Fruit fly (Drosophila melanogaster) whole organism, embryonic: Measurements from ENCODE around the gene CG32161.

Source experiments
- Blimp-1 ChIP-seq: fragments of 200-800 bp; sonication (Bioruptor generic); optimal IDR thresholded peaks from 3 replicates; lab custom pipeline; 2018; ENCODE audit warnings: missing biosample characterization, missing genetic modification characterization, mild to moderate bottlenecking, moderate library complexity, missing genetic modification reagents
- BtbVII ChIP-seq: fragments of 200-800 bp; sonication (Bioruptor generic); optimal IDR thresholded peaks from 3 replicates; lab custom pipeline; 2017; ENCODE audit warnings: missing biosample characterization, mild to moderate bottlenecking, missing genetic modification characterization
- CG11093 ChIP-seq: fragments of 200-800 bp; sonication (Bioruptor generic); IDR thresholded peaks from 3 replicates; pipeline ENCODE4 v1.3.6; 2022; ENCODE audit warnings: missing biosample characterization, missing genetic modification characterization
- CG12299 ChIP-seq: fragments of 200-800 bp; sonication (Bioruptor generic); optimal IDR thresholded peaks from 2 replicates; lab custom pipeline; 2018; ENCODE audit warnings: missing biosample characterization, mild to moderate bottlenecking, missing genetic modification characterization
- CG12659 ChIP-seq: fragments of 200-800 bp; sonication (Bioruptor generic); optimal IDR thresholded peaks from 3 replicates; lab custom pipeline; 2017; ENCODE audit warnings: mild to moderate bottlenecking, missing biosample characterization, missing genetic modification reagents, missing genetic modification characterization
- CG12942 ChIP-seq: fragments of 200-800 bp; sonication (Bioruptor generic); optimal IDR thresholded peaks from 3 replicates; lab custom pipeline; 2016; ENCODE audit warnings: missing biosample characterization, missing genetic modification characterization
- CG13424 ChIP-seq: fragments of 200-800 bp; sonication (Bioruptor generic); optimal IDR thresholded peaks from 2 replicates; lab custom pipeline; 2019; ENCODE audit warnings: missing biosample characterization, mild to moderate bottlenecking, missing genetic modification characterization, moderate library complexity
- CG13624 ChIP-seq: fragments of 200-800 bp; sonication (Bioruptor generic); optimal IDR thresholded peaks from 2 replicates; lab custom pipeline; 2016; ENCODE audit warnings: missing biosample characterization, missing genetic modification characterization
- CG14710 ChIP-seq: fragments of 200-800 bp; sonication (Bioruptor generic); optimal IDR thresholded peaks from 3 replicates; lab custom pipeline; 2019; ENCODE audit warnings: missing biosample characterization, mild to moderate bottlenecking, missing genetic modification characterization, moderate library complexity
- CG15011 ChIP-seq: fragments of 200-800 bp; sonication (Bioruptor generic); optimal IDR thresholded peaks from 3 replicates; lab custom pipeline; 2018; ENCODE audit warnings: missing biosample characterization, mild to moderate bottlenecking, missing genetic modification characterization
- CG15696 ChIP-seq: fragments of 200-800 bp; sonication (Bioruptor generic); optimal IDR thresholded peaks from 2 replicates; lab custom pipeline; 2019; ENCODE audit warnings: missing biosample characterization, mild to moderate bottlenecking, missing genetic modification characterization, moderate library complexity
- CG16815 ChIP-seq: fragments of 200-800 bp; sonication (Bioruptor generic); optimal IDR thresholded peaks from 3 replicates; lab custom pipeline; 2017; ENCODE audit warnings: missing biosample characterization, mild to moderate bottlenecking, missing genetic modification characterization
- CG17359 ChIP-seq: fragments of 200-800 bp; sonication (Bioruptor generic); optimal IDR thresholded peaks from 3 replicates; lab custom pipeline; 2018; ENCODE audit warnings: missing biosample characterization, mild to moderate bottlenecking, missing genetic modification characterization, moderate library complexity
- CG17612 ChIP-seq: fragments of 200-800 bp; sonication (Bioruptor generic); IDR thresholded peaks from 2 replicates; pipeline ENCODE4 v1.3.6; 2022; ENCODE audit warnings: missing biosample characterization, missing genetic modification characterization
- CG17829 ChIP-seq: fragments of 200-800 bp; optimal IDR thresholded peaks from 2 replicates; lab custom pipeline; 2019; ENCODE audit warnings: missing biosample characterization, mild to moderate bottlenecking, missing genetic modification characterization, moderate library complexity
- CG18764 ChIP-seq: fragments of 200-800 bp; sonication (Bioruptor generic); optimal IDR thresholded peaks from 3 replicates; lab custom pipeline; 2016; ENCODE audit warnings: missing biosample characterization, missing genetic modification characterization
- CG2875 ChIP-seq: fragments of 200-800 bp; sonication (Bioruptor generic); optimal IDR thresholded peaks from 2 replicates; lab custom pipeline; 2017; ENCODE audit warnings: missing biosample characterization, mild to moderate bottlenecking, missing genetic modification characterization, missing genetic modification reagents
- CG3281 ChIP-seq: fragments of 200-800 bp; sonication (Bioruptor generic); optimal IDR thresholded peaks from 3 replicates; lab custom pipeline; 2017; ENCODE audit warnings: missing biosample characterization, mild to moderate bottlenecking, missing genetic modification characterization
- CG3726 ChIP-seq: fragments of 200-800 bp; sonication (Bioruptor generic); IDR thresholded peaks from 3 replicates; pipeline ENCODE4, ENCODE4 v1.3.6; 2022; ENCODE audit warnings: missing biosample characterization, missing genetic modification characterization
- CG42726 ChIP-seq: fragments of 200-800 bp; sonication (Bioruptor generic); IDR thresholded peaks from 2 replicates; pipeline ENCODE4 v1.3.6; 2022; ENCODE audit warnings: missing biosample characterization, missing genetic modification characterization; ENCODE audit not compliant: partially characterized antibody
- CG4328 ChIP-seq: fragments of 200-800 bp; sonication (Bioruptor generic); optimal IDR thresholded peaks from 3 replicates; lab custom pipeline; 2017; ENCODE audit warnings: missing biosample characterization, missing genetic modification reagents, missing genetic modification characterization
- CG4424 ChIP-seq: fragments of 200-800 bp; sonication (Bioruptor generic); optimal IDR thresholded peaks from 3 replicates; lab custom pipeline; 2016; ENCODE audit warnings: missing biosample characterization, missing genetic modification characterization
- CG6254 ChIP-seq: fragments of 200-800 bp; sonication (Bioruptor generic); optimal IDR thresholded peaks from 3 replicates; lab custom pipeline; 2017; ENCODE audit warnings: mild to moderate bottlenecking, missing biosample characterization, missing genetic modification reagents, missing genetic modification characterization
- CG6654 ChIP-seq: fragments of 200-800 bp; sonication (Bioruptor generic); optimal IDR thresholded peaks from 2 replicates; lab custom pipeline; 2017; ENCODE audit warnings: missing biosample characterization, mild to moderate bottlenecking, missing genetic modification characterization
- CG6765 ChIP-seq: fragments of 200-800 bp; sonication (Bioruptor generic); optimal IDR thresholded peaks from 3 replicates; lab custom pipeline; 2017; ENCODE audit warnings: missing biosample characterization, mild to moderate bottlenecking, missing genetic modification characterization
- CG7963 ChIP-seq: fragments of 200-800 bp; sonication (Bioruptor generic); IDR thresholded peaks from 3 replicates; pipeline ENCODE4 v1.3.6; 2022; ENCODE audit warnings: missing biosample characterization, missing genetic modification characterization; ENCODE audit not compliant: partially characterized antibody
- CG8924 ChIP-seq: fragments of 200-800 bp; optimal IDR thresholded peaks from 3 replicates; lab custom pipeline; 2019; ENCODE audit warnings: missing biosample characterization, mild to moderate bottlenecking, missing genetic modification characterization, moderate library complexity
- Eip74EF ChIP-seq, 2 experiments: fragments of 200-800 bp in 1 of 2; fragments of >200 bp in 1 of 2; sonication (Bioruptor generic) in 1 of 2; optimal IDR thresholded peaks; 2 replicates each; lab custom pipeline; 2017 to 2019; ENCODE audit warnings: missing biosample characterization in 2 of 2, missing genetic modification characterization in 2 of 2, mild to moderate bottlenecking in 1 of 2, moderate library complexity in 1 of 2
- Fer1 ChIP-seq: fragments of 200-800 bp; sonication (Bioruptor generic); optimal IDR thresholded peaks from 2 replicates; lab custom pipeline; 2017; ENCODE audit warnings: missing biosample characterization, mild to moderate bottlenecking, missing genetic modification characterization
- HLHmδ ChIP-seq: fragments of 200-800 bp; sonication (Bioruptor generic); optimal IDR thresholded peaks from 2 replicates; lab custom pipeline; 2018; ENCODE audit warnings: missing biosample characterization, mild to moderate bottlenecking, missing genetic modification characterization, moderate library complexity
- Hr3 ChIP-seq: fragments of 200-800 bp; sonication (Bioruptor generic); optimal IDR thresholded peaks from 3 replicates; lab custom pipeline; 2016; ENCODE audit warnings: missing biosample characterization, missing genetic modification characterization
- Hsf ChIP-seq: fragments of 200-800 bp; sonication (Bioruptor generic); optimal IDR thresholded peaks from 3 replicates; lab custom pipeline; 2016; ENCODE audit warnings: missing biosample characterization, missing genetic modification characterization
- Nf-YB ChIP-seq: fragments of 200-800 bp; sonication (Bioruptor generic); optimal IDR thresholded peaks from 3 replicates; lab custom pipeline; 2019; ENCODE audit warnings: missing biosample characterization, mild to moderate bottlenecking, missing genetic modification characterization, moderate library complexity
- Xbp1 ChIP-seq: fragments of 200-800 bp; sonication (Bioruptor generic); optimal IDR thresholded peaks from 3 replicates; lab custom pipeline; 2016; ENCODE audit warnings: missing biosample characterization, mild to moderate bottlenecking, missing genetic modification characterization
- az2 ChIP-seq: fragments of 200-800 bp; sonication (Bioruptor generic); optimal IDR thresholded peaks from 3 replicates; lab custom pipeline; 2016; ENCODE audit warnings: missing biosample characterization, missing genetic modification characterization
- caup ChIP-seq: fragments of 200-800 bp; sonication (Bioruptor generic); optimal IDR thresholded peaks from 3 replicates; lab custom pipeline; 2017; ENCODE audit warnings: missing biosample characterization, mild to moderate bottlenecking, missing genetic modification characterization, moderate library complexity; ENCODE audit not compliant: severe bottlenecking
- dmrt11E ChIP-seq: fragments of 200-800 bp; sonication (Bioruptor generic); optimal IDR thresholded peaks from 3 replicates; lab custom pipeline; 2018; ENCODE audit warnings: missing biosample characterization, mild to moderate bottlenecking, missing genetic modification characterization, moderate library complexity
- eve ChIP-seq, 2 experiments: fragments of >200 bp; optimal IDR thresholded peaks; 2 replicates each; lab custom pipeline; 2017; ENCODE audit warnings: missing biosample characterization in 2 of 2, missing genetic modification characterization in 2 of 2
- eyg ChIP-seq: fragments of 200-800 bp; sonication (Bioruptor generic); optimal IDR thresholded peaks from 3 replicates; lab custom pipeline; 2016; ENCODE audit warnings: missing biosample characterization, missing genetic modification characterization
- gem ChIP-seq: fragments of 200-800 bp; sonication (Bioruptor generic); optimal IDR thresholded peaks from 2 replicates; lab custom pipeline; 2019; ENCODE audit warnings: missing biosample characterization, mild to moderate bottlenecking, missing genetic modification characterization, moderate library complexity
- hth ChIP-seq: fragments of >200 bp; optimal IDR thresholded peaks from 2 replicates; lab custom pipeline; 2017; ENCODE audit warnings: inconsistent platforms
- mirr ChIP-seq: fragments of 200-800 bp; sonication (Bioruptor generic); optimal IDR thresholded peaks from 3 replicates; lab custom pipeline; 2018; ENCODE audit warnings: missing biosample characterization, mild to moderate bottlenecking, missing genetic modification characterization
- sens ChIP-seq: fragments of 200-800 bp; sonication (Bioruptor generic); peaks from one replicate; lab custom pipeline; 2016; ENCODE audit warnings: missing biosample characterization, missing genetic modification characterization
- seq ChIP-seq: fragments of 200-800 bp; sonication (Bioruptor generic); IDR thresholded peaks from 2 replicates; pipeline ENCODE4 v1.3.6; 2022; ENCODE audit warnings: missing biosample characterization, missing genetic modification characterization
- slp2 ChIP-seq: fragments of 200-800 bp; sonication (Bioruptor generic); optimal IDR thresholded peaks from 2 replicates; lab custom pipeline; 2016; ENCODE audit warnings: missing biosample characterization, missing genetic modification characterization
- tin ChIP-seq: fragments of 200-800 bp; sonication (Bioruptor generic); optimal IDR thresholded peaks from 3 replicates; lab custom pipeline; 2016; ENCODE audit warnings: missing biosample characterization, missing genetic modification characterization
- usp ChIP-seq: fragments of >200 bp; optimal IDR thresholded peaks from 2 replicates; lab custom pipeline; 2017; ENCODE audit warnings: missing biosample characterization, missing genetic modification characterization

CG32161 gene

DNA sequence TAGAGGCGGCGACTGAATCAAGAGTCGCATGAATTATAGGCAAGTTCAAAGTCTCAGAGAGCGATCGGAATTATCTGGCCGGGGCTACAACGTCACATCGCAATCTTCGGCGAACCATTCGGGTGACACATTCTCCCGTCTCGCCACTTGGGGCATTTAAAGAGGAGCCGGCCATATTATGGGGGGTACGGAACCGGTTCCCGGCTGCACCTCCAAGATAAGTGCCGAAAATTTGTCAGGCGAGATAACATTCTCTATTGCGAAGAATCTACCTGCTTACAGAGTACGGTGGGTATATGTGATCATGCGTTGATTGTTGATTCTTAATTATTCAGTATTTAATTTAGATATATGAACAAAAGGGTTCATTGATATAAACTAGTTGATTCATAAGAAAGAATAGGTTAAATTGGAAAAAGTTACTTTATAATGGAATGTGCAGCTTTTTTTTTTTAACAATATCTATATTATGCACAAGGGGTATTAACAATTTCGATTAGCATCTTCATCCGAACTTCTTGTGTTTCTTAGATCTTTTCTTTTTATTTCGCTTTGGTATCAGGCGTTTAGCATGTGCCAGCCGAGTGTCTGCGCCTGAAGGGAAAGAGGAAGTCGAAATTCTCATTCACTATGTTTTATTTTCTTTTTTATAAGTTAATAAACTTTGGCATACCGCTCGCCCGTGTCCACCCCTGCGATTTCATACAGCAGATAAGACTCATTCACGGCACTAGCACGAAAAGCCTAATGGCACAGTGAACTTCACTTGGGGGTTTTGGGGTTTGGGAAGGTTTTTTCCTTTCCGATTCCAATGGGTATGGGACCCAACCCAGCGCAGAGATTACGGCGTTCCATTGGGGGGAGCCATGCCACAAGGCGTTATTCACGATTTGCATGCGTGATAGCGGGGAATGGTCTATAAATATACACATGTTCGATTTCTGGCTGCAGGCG is 44.3 kb upstream of the CG32161 start:
- TF ChIP-seq CG11093 (GFP tag; lab: Robert Waterston, UW) = no peak
- TF ChIP-seq CG2875 (GFP tag; lab: Kevin White, UChicago) = peak; percentile 30
- TF ChIP-seq CG17829 = peak; percentile 19
- peak; percentile 4 for TF ChIP-seq CG15011 (GFP tag; lab: Kevin White, UChicago)
- peak; percentile 37 for TF ChIP-seq mirr (GFP tag; lab: Kevin White, UChicago)
- TF ChIP-seq CG6254 = peak; percentile 0
- peak; percentile 76 for TF ChIP-seq gem (tag; lab: Kevin White, UChicago)
- TF ChIP-seq seq (GFP tag; lab: Robert Waterston, UW) = no peak
- TF ChIP-seq usp (GFP tag; lab: Kevin White, UChicago) = no peak
- peak; percentile 48 for TF ChIP-seq CG4424 (GFP tag; lab: Kevin White, UChicago)
- peak; percentile 20 for TF ChIP-seq CG15696 (tag; lab: Kevin White, UChicago)
- TF ChIP-seq CG42726 (GFP tag; lab: Robert Waterston, UW) = 0 out of 2 replicates have a peak, but pooled peaks have one; percentile 6
- TF ChIP-seq CG7963 (GFP tag; lab: Robert Waterston, UW) = no peak
- TF ChIP-seq Fer1 (GFP tag; lab: Kevin White, UChicago) = peak; percentile 40
- TF ChIP-seq CG13424 (tag; lab: Kevin White, UChicago) = peak; percentile 48
- peak; percentile 58 for TF ChIP-seq CG16815 (GFP tag; lab: Kevin White, UChicago)
- peak in 1 of 2 experiments; percentile 12 for TF ChIP-seq eve (GFP tag; optimal IDR thresholded peaks at IDR 0.05; lab: Kevin White, UChicago)
- no peak for TF ChIP-seq CG17612
- TF ChIP-seq BtbVII (GFP tag; lab: Kevin White, UChicago) = peak; percentile 53
- TF ChIP-seq Blimp-1 = peak; percentile 73
- peak; percentile 69 for TF ChIP-seq CG17359 (tag; lab: Kevin White, UChicago)
- peak; percentile 92 for TF ChIP-seq sens (GFP tag; lab: Kevin White, UChicago)
- TF ChIP-seq Nf-YB (GFP tag; lab: Kevin White, UChicago) = peak; percentile 44
- peak; percentile 1 for TF ChIP-seq CG18764 (GFP tag; lab: Kevin White, UChicago)
- TF ChIP-seq eyg (GFP tag; lab: Kevin White, UChicago) = no peak
- TF ChIP-seq CG6765 = peak; percentile 32
- TF ChIP-seq CG6654 = peak; percentile 34
- peak; percentile 67 for TF ChIP-seq CG14710
- peak; percentile 12 for TF ChIP-seq CG13624
- TF ChIP-seq CG4328 (GFP tag; lab: Kevin White, UChicago) = no peak
- no peak for TF ChIP-seq hth (lab: Kevin White, UChicago)
- peak; percentile 46 for TF ChIP-seq tin (GFP tag; lab: Kevin White, UChicago)
- peak; percentile 52 for TF ChIP-seq CG3281 (GFP tag; lab: Kevin White, UChicago)
- peak; percentile 39 for TF ChIP-seq caup
- TF ChIP-seq CG3726 (GFP tag; lab: Robert Waterston, UW) = 0 out of 3 replicates have a peak, but pooled peaks have one; percentile 52
- TF ChIP-seq Hr3 (GFP tag; lab: Kevin White, UChicago) = peak; percentile 49
- TF ChIP-seq Eip74EF (GFP tag; optimal IDR thresholded peaks at IDR 0.05; lab: Kevin White, UChicago) = peak in 1 of 2 experiments; percentile 21
- peak; percentile 46 for TF ChIP-seq CG8924 (tag; lab: Kevin White, UChicago)
- TF ChIP-seq Xbp1 = peak; percentile 66
- TF ChIP-seq CG12299 (tag; lab: Kevin White, UChicago) = no peak
- TF ChIP-seq Hsf = peak; percentile 57
- TF ChIP-seq slp2 (GFP tag; lab: Kevin White, UChicago) = no peak
- TF ChIP-seq HLHmδ (GFP tag; lab: Kevin White, UChicago) = no peak
- TF ChIP-seq CG12659 = peak; percentile 56
- no peak for TF ChIP-seq CG12942 (GFP tag; lab: Kevin White, UChicago)
- peak; percentile 59 for TF ChIP-seq az2 (GFP tag; lab: Kevin White, UChicago)
- TF ChIP-seq dmrt11E = peak; percentile 71
